Worm (Caenorhabditis elegans) whole organism, L4/young adult: ENCODE results near the gene ZK686.1.

Experiments
- W03F9.2 ChIP-seq: fragments of 150-350 bp; optimal IDR thresholded peaks from 2 replicates; lab custom pipeline; 2014; ENCODE audit warnings: missing biosample characterization, missing genetic modification characterization
- dao-5 ChIP-seq: sonication (generic microtip); optimal IDR thresholded peaks from 2 replicates; lab custom pipeline; 2016; ENCODE audit warnings: missing genotype, missing genetic modification characterization, moderate library complexity, missing compliant biosample characterization
- him-1 ChIP-seq: sonication (generic microtip); optimal IDR thresholded peaks from 2 replicates; lab custom pipeline; 2016; ENCODE audit warnings: missing genotype, missing genetic modification reagents, missing genetic modification characterization, missing compliant biosample characterization

Gene ZK686.1

ce11 chrIII:7772901-7773300 lies at the start of gene ZK686.1, which contains the start of gene ZK686.6:
Gene ZK686.1, plus strand, starts transcription at chrIII:7773134.
Gene ZK686.6, minus strand, starts transcription at chrIII:7773001.
- TF ChIP-seq dao-5 (tag; lab: Kevin White, UChicago) (no peak), W03F9.2 (tag; lab: Kevin White, UChicago) (no peak), him-1 (tag; lab: Kevin White, UChicago) (no peak)

- no peak for TF ChIP-seq dao-5 (tag; lab: Kevin White, UChicago)
- peak; percentile 37 for TF ChIP-seq W03F9.2 (tag; lab: Kevin White, UChicago)
These were observed 49.4 kb upstream of the ZK686.1 start for ce11 chrIII:7723412-7724068.

ce11 chrIII:7724433-7724832 lies 48.5 kb upstream of the ZK686.1 start:
- peak; percentile 26 for TF ChIP-seq him-1 (tag; lab: Kevin White, UChicago)
- no peak for TF ChIP-seq dao-5 (tag; lab: Kevin White, UChicago)

- TF ChIP-seq dao-5 (tag; lab: Kevin White, UChicago) (no peak), W03F9.2 (tag; lab: Kevin White, UChicago) (no peak), him-1 (tag; lab: Kevin White, UChicago) (peak; percentile 7)
These were observed 47.3 kb upstream of the ZK686.1 start for ce11 chrIII:7725483-7726250.

- TF ChIP-seq him-1 (tag; lab: Kevin White, UChicago) (no peak), W03F9.2 (tag; lab: Kevin White, UChicago) (no peak), dao-5 (tag; lab: Kevin White, UChicago) (no peak)
These were observed 46.4 kb upstream of the ZK686.1 start for ce11 chrIII:7726500-7726899.

ce11 chrIII:7728494-7728893 lies 44.4 kb upstream of the ZK686.1 start:
- TF ChIP-seq him-1 (tag; lab: Kevin White, UChicago) (no peak), W03F9.2 (tag; lab: Kevin White, UChicago) (peak; percentile 37)

ce11 chrIII:7729062-7729461 lies 43.9 kb upstream of the ZK686.1 start:
- TF ChIP-seq W03F9.2 (tag; lab: Kevin White, UChicago) (no peak), dao-5 (tag; lab: Kevin White, UChicago) (no peak), him-1 (tag; lab: Kevin White, UChicago) (no peak)

ce11 chrIII:7729534-7730061 lies 43.3 kb upstream of the ZK686.1 start, which contains the start of gene ZK112.4:
Gene ZK112.4, minus strand, starts transcription at chrIII:7730011.
- TF ChIP-seq dao-5 (tag; lab: Kevin White, UChicago) (peak; percentile 3), W03F9.2 (tag; lab: Kevin White, UChicago) (no peak), him-1 (tag; lab: Kevin White, UChicago) (peak; percentile 72)

- no peak for TF ChIP-seq him-1 (tag; lab: Kevin White, UChicago)
These were observed 42.6 kb upstream of the ZK686.1 start for ce11 chrIII:7730331-7730730.

ce11 chrIII:7731085-7731484 lies 41.8 kb upstream of the ZK686.1 start:
- TF ChIP-seq dao-5 (tag; lab: Kevin White, UChicago) = no peak

- TF ChIP-seq him-1 (tag; lab: Kevin White, UChicago) (no peak), W03F9.2 (tag; lab: Kevin White, UChicago) (no peak), dao-5 (tag; lab: Kevin White, UChicago) (no peak)
These were observed 39.4 kb upstream of the ZK686.1 start for ce11 chrIII:7733563-7733962.

ce11 chrIII:7734105-7734504 lies 38.8 kb upstream of the ZK686.1 start:
- TF ChIP-seq W03F9.2 (tag; lab: Kevin White, UChicago) (no peak), him-1 (tag; lab: Kevin White, UChicago) (no peak), dao-5 (tag; lab: Kevin White, UChicago) (no peak)

ce11 chrIII:7736003-7736402 lies 36.9 kb upstream of the ZK686.1 start:
- TF ChIP-seq dao-5 (tag; lab: Kevin White, UChicago) (no peak), him-1 (tag; lab: Kevin White, UChicago) (no peak), W03F9.2 (tag; lab: Kevin White, UChicago) (no peak)

ce11 chrIII:7736806-7737205 lies 36.1 kb upstream of the ZK686.1 start:
- TF ChIP-seq him-1 (tag; lab: Kevin White, UChicago) (no peak), W03F9.2 (tag; lab: Kevin White, UChicago) (no peak), dao-5 (tag; lab: Kevin White, UChicago) (no peak)
